Worm (Caenorhabditis elegans) whole organism, mixed stage, embryonic: Measurements from ENCODE around the gene nhr-91.

Experiments used
- M03D4.4 ChIP-seq: sonication (generic microtip); optimal IDR thresholded peaks from 2 replicates; lab custom pipeline; 2017; ENCODE audit warnings: mild to moderate bottlenecking, missing genetic modification characterization, missing compliant biosample characterization
- bed-3 ChIP-seq: fragments of 200-800 bp; sonication (Bioruptor generic); optimal IDR thresholded peaks from 3 replicates; lab custom pipeline; 2018; ENCODE audit warnings: mild to moderate bottlenecking, missing genetic modification characterization, moderate library complexity, missing compliant biosample characterization
- ceh-39 ChIP-seq: fragments of 150-350 bp; optimal IDR thresholded peaks from 2 replicates; lab custom pipeline; 2014; ENCODE audit warnings: missing biosample characterization, missing genetic modification characterization
- ceh-43 ChIP-seq: fragments of 200-800 bp; sonication (Bioruptor generic); optimal IDR thresholded peaks from 2 replicates; lab custom pipeline; 2018; ENCODE audit warnings: mild to moderate bottlenecking, missing genetic modification characterization, moderate library complexity, missing compliant biosample characterization
- ceh-83 ChIP-seq: fragments of 200-800 bp; sonication (Bioruptor generic); optimal IDR thresholded peaks from 2 replicates; lab custom pipeline; 2018; ENCODE audit warnings: mild to moderate bottlenecking, missing genetic modification characterization, missing compliant biosample characterization
- ces-1 ChIP-seq: fragments of 150-350 bp; optimal IDR thresholded peaks from 2 replicates; lab custom pipeline; 2014; ENCODE audit warnings: missing biosample characterization, missing genetic modification reagents, missing genetic modification characterization
- cnd-1 ChIP-seq: fragments of 200-800 bp; sonication (Bioruptor generic); optimal IDR thresholded peaks from 2 replicates; lab custom pipeline; 2018; ENCODE audit warnings: mild to moderate bottlenecking, missing genetic modification characterization, missing compliant biosample characterization
- drap-1 ChIP-seq: fragments of 200-800 bp; sonication (Bioruptor generic); optimal IDR thresholded peaks from 3 replicates; lab custom pipeline; 2018; ENCODE audit warnings: mild to moderate bottlenecking, missing genetic modification characterization, missing compliant biosample characterization
- elt-1 ChIP-seq: sonication (generic microtip); optimal IDR thresholded peaks from 2 replicates; lab custom pipeline; 2017; ENCODE audit warnings: missing genetic modification characterization, mild to moderate bottlenecking, missing compliant biosample characterization, antibody characterized with exemption, moderate library complexity, borderline replicate concordance; ENCODE audit not compliant: insufficient read depth
- elt-3 ChIP-seq: fragments of 150-350 bp; optimal IDR thresholded peaks from 2 replicates; lab custom pipeline; 2014; ENCODE audit warnings: missing biosample characterization, missing genetic modification characterization
- flh-1 ChIP-seq: fragments of 200-800 bp; sonication (Bioruptor generic); optimal IDR thresholded peaks from 2 replicates; lab custom pipeline; 2018; ENCODE audit warnings: mild to moderate bottlenecking, missing genetic modification characterization, moderate library complexity, missing compliant biosample characterization
- ham-2 ChIP-seq: fragments of 200-800 bp; sonication (Bioruptor generic); optimal IDR thresholded peaks from 2 replicates; lab custom pipeline; 2018; ENCODE audit warnings: mild to moderate bottlenecking, missing genetic modification characterization, missing compliant biosample characterization
- lin-32 ChIP-seq: fragments of 200-800 bp; sonication (Bioruptor generic); optimal IDR thresholded peaks from 2 replicates; lab custom pipeline; 2018; ENCODE audit warnings: mild to moderate bottlenecking, missing genetic modification characterization, missing compliant biosample characterization
- mab-5 ChIP-seq: fragments of 150-350 bp; optimal IDR thresholded peaks from 2 replicates; lab custom pipeline; 2014; ENCODE audit warnings: missing biosample characterization, missing genetic modification characterization
- mep-1 ChIP-seq: fragments of 150-350 bp; optimal IDR thresholded peaks from 2 replicates; lab custom pipeline; 2017; ENCODE audit warnings: missing biosample characterization, missing genetic modification reagents, missing genetic modification characterization, inconsistent platforms
- mls-2 ChIP-seq: sonication (generic microtip); optimal IDR thresholded peaks from 2 replicates; lab custom pipeline; 2016; ENCODE audit warnings: mild to moderate bottlenecking, missing genetic modification characterization, moderate library complexity, missing compliant biosample characterization
- nhr-12 ChIP-seq: fragments of 150-350 bp; optimal IDR thresholded peaks from 2 replicates; lab custom pipeline; 2014; ENCODE audit warnings: missing biosample characterization, missing genetic modification characterization
- nhr-2 ChIP-seq: fragments of 150-350 bp; optimal IDR thresholded peaks from 2 replicates; lab custom pipeline; 2014; ENCODE audit warnings: missing biosample characterization, missing genetic modification characterization
- nhr-237 ChIP-seq: fragments of 150-350 bp; optimal IDR thresholded peaks from 2 replicates; lab custom pipeline; 2014; ENCODE audit warnings: missing biosample characterization, missing genetic modification characterization
- nhr-28 ChIP-seq: fragments of 150-350 bp; optimal IDR thresholded peaks from 2 replicates; lab custom pipeline; 2014; ENCODE audit warnings: missing biosample characterization, missing genetic modification characterization
- nhr-76 ChIP-seq: sonication (generic microtip); optimal IDR thresholded peaks from 2 replicates; lab custom pipeline; 2017; ENCODE audit warnings: missing biosample characterization, missing genetic modification characterization
- pha-4 ChIP-seq: fragments of 150-350 bp; optimal IDR thresholded peaks from 2 replicates; lab custom pipeline; 2018; ENCODE audit warnings: missing biosample characterization, missing genetic modification reagents, missing genetic modification characterization
- sem-2 ChIP-seq: fragments of 200-800 bp; sonication (Bioruptor generic); optimal IDR thresholded peaks from 2 replicates; lab custom pipeline; 2018; ENCODE audit warnings: mild to moderate bottlenecking, missing genetic modification characterization, missing compliant biosample characterization
- snpc-4 ChIP-seq: fragments of 150-350 bp; optimal IDR thresholded peaks from 2 replicates; lab custom pipeline; 2014; ENCODE audit warnings: missing biosample characterization, missing genetic modification characterization
- sptf-1 ChIP-seq: sonication (generic microtip); optimal IDR thresholded peaks from 2 replicates; lab custom pipeline; 2017; ENCODE audit warnings: mild to moderate bottlenecking, missing genetic modification characterization, moderate library complexity, missing compliant biosample characterization
- unc-120 ChIP-seq: sonication (generic microtip); optimal IDR thresholded peaks from 2 replicates; lab custom pipeline; 2017; ENCODE audit warnings: missing genetic modification characterization, missing compliant biosample characterization; ENCODE audit not compliant: poor library complexity, severe bottlenecking
- unc-39 ChIP-seq: fragments of 150-350 bp; optimal IDR thresholded peaks from 2 replicates; lab custom pipeline; 2014; ENCODE audit warnings: missing biosample characterization, missing genetic modification characterization
- unc-62 ChIP-seq: fragments of 150-350 bp; optimal IDR thresholded peaks from 2 replicates; lab custom pipeline; 2014; ENCODE audit warnings: missing biosample characterization, missing genetic modification reagents, missing genetic modification characterization
- zip-8 ChIP-seq: fragments of 150-350 bp; optimal IDR thresholded peaks from 2 replicates; lab custom pipeline; 2014; ENCODE audit warnings: missing biosample characterization, missing genetic modification characterization
- ztf-11 ChIP-seq: fragments of 150-350 bp; optimal IDR thresholded peaks from 2 replicates; lab custom pipeline; 2014; ENCODE audit warnings: missing biosample characterization, missing genetic modification characterization

The nhr-91 gene

ce11 chrX:15312073-15312472 is 2.9 kb downstream of the nhr-91 start:
- TF ChIP-seq ztf-11, result no peak
- no peak for TF ChIP-seq snpc-4 (tag; lab: Kevin White, UChicago)
- no peak for TF ChIP-seq elt-1 (tag; lab: Kevin White, UChicago)
- no peak for TF ChIP-seq nhr-2 (tag; lab: Kevin White, UChicago)
- no peak for TF ChIP-seq mep-1 (tag; lab: Kevin White, UChicago)
- TF ChIP-seq nhr-12, result no peak
- no peak for TF ChIP-seq cnd-1 (tag; lab: Kevin White, UChicago)
- no peak for TF ChIP-seq sem-2 (GFP tag; lab: Kevin White, UChicago)
- no peak for TF ChIP-seq nhr-237 (tag; lab: Kevin White, UChicago)

DNA sequence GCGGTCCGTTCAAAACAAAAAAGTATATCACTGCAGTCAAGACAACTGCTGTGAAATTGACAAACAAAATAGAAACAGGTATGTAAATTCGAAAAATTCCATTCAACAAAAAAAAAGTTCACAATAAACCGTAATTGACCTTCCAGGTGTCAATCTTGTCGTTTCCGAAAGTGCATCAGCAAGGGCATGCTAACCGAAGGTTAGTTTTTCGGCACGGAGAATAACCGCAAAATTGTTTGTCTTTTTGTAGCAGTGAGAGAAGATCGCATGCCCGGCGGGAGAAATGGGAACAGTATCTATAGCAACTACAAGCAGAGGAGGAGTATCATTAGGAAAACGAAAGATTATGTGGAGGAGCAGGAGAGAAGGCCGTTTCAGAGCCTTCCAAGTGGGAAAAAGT is 3.5 kb downstream of the nhr-91 start:
- TF ChIP-seq nhr-2 (tag; lab: Kevin White, UChicago) (no peak), nhr-237 (tag; lab: Kevin White, UChicago) (no peak), cnd-1 (tag; lab: Kevin White, UChicago) (no peak), elt-3 (no peak), nhr-28 (no peak), ceh-43 (no peak), unc-39 (tag; lab: Kevin White, UChicago) (no peak), unc-62 (no peak), sem-2 (GFP tag; lab: Kevin White, UChicago) (no peak), zip-8 (tag; lab: Kevin White, UChicago) (no peak), lin-32 (GFP tag; lab: Kevin White, UChicago) (no peak), ceh-83 (no peak), mls-2 (tag; lab: Kevin White, UChicago) (no peak), mep-1 (tag; lab: Kevin White, UChicago) (no peak), nhr-76 (tag; lab: Kevin White, UChicago) (no peak)
- TF ChIP-seq, all 35 proteins: peak for 0

- TF ChIP-seq pha-4 (tag; lab: Kevin White, UChicago), result no peak
- no peak for TF ChIP-seq nhr-28
- TF ChIP-seq ceh-83, result no peak
- no peak for TF ChIP-seq nhr-76 (tag; lab: Kevin White, UChicago)
- TF ChIP-seq, all 35 proteins: peak for 0
Measured at ce11 chrX:15317146-15317545, 8.0 kb downstream of the nhr-91 start, which contains the start of gene glb-28. Gene glb-28, minus strand, starts transcription at chrX:15317246.

- TF ChIP-seq unc-62 (no peak), nhr-28 (no peak), ceh-39 (no peak), M03D4.4 (tag; lab: Kevin White, UChicago) (no peak), sptf-1 (tag; lab: Kevin White, UChicago) (no peak), ces-1 (GFP tag; lab: Kevin White, UChicago) (no peak)
- TF ChIP-seq, all 35 proteins: peak for 0
Measured at ce11 chrX:15321217-15321616, 12.0 kb downstream of the nhr-91 start.

ce11 chrX:15321791-15322190 is 12.6 kb downstream of the nhr-91 start:
- peak; percentile 72 for TF ChIP-seq ces-1 (GFP tag; lab: Kevin White, UChicago)
- TF ChIP-seq snpc-4 (tag; lab: Kevin White, UChicago), result no peak

DNA sequence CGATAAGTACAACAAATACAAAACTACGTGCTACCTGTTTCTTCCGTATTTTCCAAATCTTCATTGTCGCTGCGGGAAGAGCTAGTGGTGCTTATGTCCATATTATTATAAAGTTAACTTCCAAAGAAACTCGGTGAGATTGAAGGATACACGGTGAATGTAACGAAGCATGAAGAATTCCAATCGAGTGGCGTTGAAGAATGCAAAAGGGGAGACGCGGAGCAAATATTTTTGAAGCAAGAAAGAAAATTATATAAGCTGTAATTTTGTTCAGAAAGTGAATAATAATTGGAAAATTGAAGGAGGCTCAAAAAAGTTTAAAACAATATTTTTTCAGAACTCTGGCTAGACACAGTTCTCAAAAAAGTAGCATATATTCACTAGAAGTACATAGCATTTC is 16.5 kb downstream of the nhr-91 start, which contains the start of gene Y15E3A.3:
Gene Y15E3A.3 (minus strand): TSS at position 101 of the 400 bp plus-strand sequence.
- TF ChIP-seq ham-2 (GFP tag; lab: Kevin White, UChicago) (no peak), bed-3 (no peak), pha-4 (tag; lab: Kevin White, UChicago) (no peak), zip-8 (tag; lab: Kevin White, UChicago) (no peak), nhr-2 (tag; lab: Kevin White, UChicago) (no peak), snpc-4 (tag; lab: Kevin White, UChicago) (no peak), ceh-83 (no peak), nhr-28 (no peak), sptf-1 (tag; lab: Kevin White, UChicago) (no peak), unc-120 (tag; lab: Kevin White, UChicago) (no peak), elt-1 (tag; lab: Kevin White, UChicago) (no peak), flh-1 (no peak), lin-32 (GFP tag; lab: Kevin White, UChicago) (no peak), drap-1 (GFP tag; lab: Kevin White, UChicago) (no peak), mab-5 (tag; lab: Kevin White, UChicago) (no peak)
